Worm (Caenorhabditis elegans) whole organism, L4 larva: ENCODE measurements around the gene F08G2.5.
"Not testable (repeated sequence)": the region's sequence is repeated elsewhere in the genome, so short reads cannot be mapped to it uniquely, and the experiment has no call there.

Experiments used
- ama-1 ChIP-seq: fragments of 150-350 bp; optimal IDR thresholded peaks from 2 replicates; lab custom pipeline; 2014; ENCODE audit warnings: inconsistent platforms, mixed read lengths
- mdl-1 ChIP-seq, 2 experiments: fragments of 150-350 bp in 1 of 2; sonication (generic microtip) in 1 of 2; optimal IDR thresholded peaks; 2 replicates each; lab custom pipeline; 2014 to 2017; ENCODE audit warnings: missing biosample characterization in 2 of 2, missing genetic modification characterization in 2 of 2

ce11 chrII:13852532-13853199 is 19.2 kb upstream of the F08G2.5 start:
- TF ChIP-seq mdl-1 (tag; optimal IDR thresholded peaks at IDR 0.05; lab: Kevin White, UChicago): not testable (repeated sequence)
- TF ChIP-seq ama-1 (lab: Kevin White, UChicago): peak; percentile 39
